Worm (Caenorhabditis elegans): ENCODE measurements around the gene emb-5.

The emb-5 gene

ce11 chrIII:4708909-4709308 is 11.6 kb downstream of the emb-5 start, which contains the start of gene T04A8.18:
Gene T04A8.18, plus strand, starts transcription at chrIII:4709209.
- TF ChIP-seq snpc-1.1 (tag; optimal IDR thresholded peaks at IDR 0.05; ENCODE audit: insufficient read depth) (no peak), F57A8.1 (GFP tag; optimal IDR thresholded peaks at IDR 0.05) (no peak), ama-1 (optimal IDR thresholded peaks at IDR 0.05) (no peak), ama-1 (GFP tag; optimal IDR thresholded peaks at IDR 0.05) (no peak), rcor-1 (GFP tag; IDR thresholded peaks at IDR 0.05) (no peak), ceh-100 (GFP tag; IDR thresholded peaks at IDR 0.05) (no peak), ceh-40 (GFP tag; IDR thresholded peaks at IDR 0.05) (no peak), B0019.2 (GFP tag; conservative IDR thresholded peaks at IDR 0.05) (no peak), aptf-3 (GFP tag; IDR thresholded peaks at IDR 0.05) (no peak), nhr-179 (tag; optimal IDR thresholded peaks at IDR 0.05) (no peak), xnd-1 (tag; optimal IDR thresholded peaks at IDR 0.05) (no peak), zim-3 (tag; optimal IDR thresholded peaks at IDR 0.05) (no peak), ceh-91 (GFP tag; IDR thresholded peaks at IDR 0.05) (no peak), mel-28 (tag; optimal IDR thresholded peaks at IDR 0.05; ENCODE audit: borderline replicate concordance) (no peak), rec-8 (tag; optimal IDR thresholded peaks at IDR 0.05) (no peak), attf-5 (GFP tag; optimal IDR thresholded peaks at IDR 0.05) (no peak), hsf-1 (GFP tag; IDR thresholded peaks at IDR 0.05) (no peak), dpff-1 (tag; optimal IDR thresholded peaks at IDR 0.05) (no peak)

ce11 chrIII:4706678-4707077 is 13.8 kb downstream of the emb-5 start, which contains the start of gene T04A8.13:
Gene T04A8.13, plus strand, starts transcription at chrIII:4706978.
- TF ChIP-seq mel-28 (tag; optimal IDR thresholded peaks at IDR 0.05; ENCODE audit: borderline replicate concordance) (no peak), K11D2.4 (GFP tag; IDR thresholded peaks at IDR 0.05) (no peak), nfya-2 (GFP tag; IDR thresholded peaks at IDR 0.05) (no peak), nhr-80 (tag; optimal IDR thresholded peaks at IDR 0.05) (no peak), tbp1 (GFP tag; optimal IDR thresholded peaks at IDR 0.05) (no peak), chd-7 (tag; optimal IDR thresholded peaks at IDR 0.05) (no peak), nhr-120 (GFP tag; IDR thresholded peaks at IDR 0.05) (no peak)

- TF ChIP-seq zim-3 (tag; optimal IDR thresholded peaks at IDR 0.05) (no peak), let-607 (tag; optimal IDR thresholded peaks at IDR 0.05) (no peak), mcd-1 (GFP tag; IDR thresholded peaks at IDR 0.05) (no peak), ztf-6 (GFP tag; IDR thresholded peaks at IDR 0.05) (no peak), ccch-3 (GFP tag; optimal IDR thresholded peaks at IDR 0.05) (no peak), B0035.1 (tag; optimal IDR thresholded peaks at IDR 0.05) (no peak), ets-4 (GFP tag; optimal IDR thresholded peaks at IDR 0.05) (no peak), xnd-1 (tag; optimal IDR thresholded peaks at IDR 0.05) (no peak), lir-1 (GFP tag; conservative IDR thresholded peaks at IDR 0.05) (no peak)
These were observed 15.3 kb downstream of the emb-5 start, which contains the start of gene pgap-2 for ce11 chrIII:4705207-4705606. Gene pgap-2, plus strand, starts transcription at chrIII:4705507.

ce11 chrIII:4703932-4704454 is 16.5 kb downstream of the emb-5 start, which contains the start of the genes clp-2 and mrpl-16:
Gene clp-2, minus strand, starts transcription at chrIII:4704025.
Gene mrpl-16, plus strand, starts transcription at chrIII:4704404.
- peak; percentile 14; the same call in 1 of the 2 replicates for TF ChIP-seq F33H1.4 (GFP tag; IDR thresholded peaks at IDR 0.05)
- peak; percentile 96 for TF ChIP-seq hmg-1.2 (GFP tag; IDR thresholded peaks at IDR 0.05)
- TF ChIP-seq T26A5.8 (tag; optimal IDR thresholded peaks at IDR 0.05), result no peak
- TF ChIP-seq mcd-1 (GFP tag; IDR thresholded peaks at IDR 0.05), result peak; percentile 51; the same call in 1 of the 2 replicates
- TF ChIP-seq lsl-1 (GFP tag; optimal IDR thresholded peaks at IDR 0.05), result peak; percentile 24

Data from whole organism, young adult.